Fruit fly (Drosophila melanogaster) Kc167 (cell line): ENCODE measurements around the gene Rbcn-3A.

ENCODE experiments used
- Myc ChIP-seq: fragments of >200 bp; optimal IDR thresholded peaks from 2 replicates; lab custom pipeline; 2017; ENCODE audit warnings: missing external identifiers
- Sin3A ChIP-seq: fragments of >200 bp; optimal IDR thresholded peaks from 2 replicates; lab custom pipeline; 2018; ENCODE audit warnings: missing external identifiers
- h ChIP-seq: fragments of >200 bp; optimal IDR thresholded peaks from 3 replicates; lab custom pipeline; 2018; ENCODE audit warnings: missing external identifiers
- insv ChIP-seq: fragments of >200 bp; optimal IDR thresholded peaks from 3 replicates; lab custom pipeline; 2018; ENCODE audit warnings: missing external identifiers
- psq ChIP-seq: fragments of >200 bp; optimal IDR thresholded peaks from 2 replicates; lab custom pipeline; 2017; ENCODE audit warnings: missing external identifiers
- ttk ChIP-seq: sonication (Bioruptor generic); optimal IDR thresholded peaks from 2 replicates; lab custom pipeline; 2017; ENCODE audit warnings: missing external identifiers

Gene Rbcn-3A

DNA sequence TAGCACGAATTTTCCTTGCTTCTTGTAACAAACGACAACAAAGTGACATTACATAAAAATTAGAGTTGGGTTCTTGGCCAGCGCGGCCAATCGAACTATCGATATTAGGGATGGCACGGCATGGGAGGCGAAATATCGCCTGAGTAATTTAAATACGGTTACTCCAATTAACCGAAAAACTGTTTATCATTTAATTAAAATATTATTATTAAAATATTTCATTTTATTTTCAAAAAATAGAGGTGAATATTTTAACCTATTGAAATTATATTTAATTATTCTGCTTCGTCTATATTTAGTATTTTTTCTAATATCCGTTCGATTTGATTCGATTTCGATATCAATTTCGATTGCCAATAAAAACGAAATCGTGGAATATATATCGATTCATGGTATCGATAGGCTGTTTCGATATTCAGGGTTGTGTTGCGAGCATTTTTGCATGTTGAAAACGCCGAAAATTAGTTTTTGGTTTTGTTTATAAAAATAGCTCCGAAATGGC, at the start of gene Rbcn-3A, which contains the start of gene Spx:
Rbcn-3A (minus strand) TSS at position 74 of the 502 bp plus-strand sequence.
Spx (plus strand) TSS at position 409 of the 502 bp plus-strand sequence.
- TF ChIP-seq Myc (lab: Kevin White, UChicago) (no peak), h (lab: Kevin White, UChicago) (no peak), psq (lab: Kevin White, UChicago) (no peak), ttk (lab: Kevin White, UChicago) (no peak), Sin3A (lab: Kevin White, UChicago) (no peak), insv (lab: Kevin White, UChicago) (no peak)

DNA sequence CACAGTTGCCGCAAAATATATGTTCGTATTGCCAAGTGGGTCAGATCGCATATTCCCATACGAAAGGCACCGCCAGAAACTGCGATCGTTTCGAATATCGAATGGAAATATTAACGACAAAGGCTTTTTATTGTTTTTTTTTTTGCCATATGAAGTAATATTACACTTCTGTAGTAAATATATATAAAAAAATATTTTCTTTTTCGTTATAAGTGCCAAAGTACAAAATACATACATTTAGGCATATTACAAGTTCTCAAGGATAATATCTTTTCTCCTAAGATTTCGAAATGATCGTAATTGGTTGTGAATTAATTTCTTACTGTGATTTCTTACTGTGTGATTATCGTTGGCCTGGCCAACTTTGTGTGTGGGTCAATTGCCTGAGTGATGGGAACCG, 48.9 kb upstream of the Rbcn-3A start:
- TF ChIP-seq Myc (lab: Kevin White, UChicago) (no peak), h (lab: Kevin White, UChicago) (no peak), psq (lab: Kevin White, UChicago) (no peak), ttk (lab: Kevin White, UChicago) (no peak), insv (lab: Kevin White, UChicago) (no peak), Sin3A (lab: Kevin White, UChicago) (no peak)

DNA sequence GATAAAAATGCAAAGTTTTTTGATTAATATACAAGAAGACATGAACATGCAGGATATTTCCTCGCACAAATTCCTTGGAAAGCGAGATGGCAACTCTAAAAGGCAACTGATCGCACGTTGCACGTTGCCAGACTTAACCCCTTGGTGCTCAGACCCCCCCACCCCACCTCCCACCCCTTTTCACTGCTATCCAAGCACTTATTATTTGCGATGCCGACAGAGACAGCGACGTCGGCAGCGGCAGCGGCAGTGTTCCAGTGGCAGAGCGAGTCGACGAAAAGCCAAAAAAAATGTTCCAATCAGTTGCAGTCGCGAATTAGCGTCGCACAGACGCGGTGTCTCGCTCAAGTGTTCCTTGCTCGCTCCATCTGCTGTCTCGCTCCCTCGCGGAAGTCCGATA, 48.4 kb upstream of the Rbcn-3A start, which contains the start of gene CG3823:
CG3823 (plus strand) TSS at position 301 of the 400 bp plus-strand sequence.
- no peak for TF ChIP-seq Myc (lab: Kevin White, UChicago)
- no peak for TF ChIP-seq insv (lab: Kevin White, UChicago)
- TF ChIP-seq ttk (lab: Kevin White, UChicago): no peak
- no peak for TF ChIP-seq h (lab: Kevin White, UChicago)
- TF ChIP-seq psq (lab: Kevin White, UChicago): no peak
- no peak for TF ChIP-seq Sin3A (lab: Kevin White, UChicago)

DNA sequence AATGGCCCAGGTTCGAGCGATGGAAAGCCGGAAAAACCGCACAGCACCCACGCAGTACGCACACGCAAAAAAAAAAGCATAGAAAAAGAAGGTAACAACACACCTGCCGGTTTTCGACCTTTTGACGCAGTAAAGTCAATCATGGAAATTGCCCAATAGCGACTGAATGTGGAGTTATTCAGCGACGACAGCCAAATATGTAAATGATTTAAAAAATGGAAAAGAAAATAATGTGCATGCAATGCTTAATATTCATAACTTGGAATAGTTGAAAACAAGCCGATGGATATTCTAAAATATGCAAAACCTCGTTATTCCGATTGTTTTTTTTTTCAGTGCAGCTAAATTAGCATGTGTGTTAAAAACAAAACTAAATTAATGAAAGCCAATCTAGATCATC, 47.9 kb upstream of the Rbcn-3A start:
- TF ChIP-seq insv (lab: Kevin White, UChicago) (no peak), ttk (lab: Kevin White, UChicago) (no peak), Myc (lab: Kevin White, UChicago) (no peak), h (lab: Kevin White, UChicago) (no peak), Sin3A (lab: Kevin White, UChicago) (no peak), psq (lab: Kevin White, UChicago) (no peak)

DNA sequence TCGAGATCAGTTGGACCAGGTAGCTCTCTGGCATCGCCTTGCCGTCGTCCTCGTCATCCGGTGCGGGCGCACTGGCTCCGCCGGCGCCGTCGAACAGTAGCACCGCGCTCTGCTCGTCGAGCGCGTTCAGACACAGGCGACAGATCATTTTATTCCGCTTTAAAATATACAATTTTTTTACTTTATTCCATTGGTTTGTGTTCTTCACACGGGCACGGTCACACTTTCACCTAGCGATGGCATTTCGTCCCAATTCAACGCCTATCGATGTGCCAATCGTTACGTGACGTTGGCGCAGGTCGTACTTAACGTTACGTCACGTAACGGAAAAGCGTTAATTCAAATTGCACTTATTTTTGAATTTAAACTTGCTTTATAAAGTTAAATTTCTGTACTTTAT, 45.8 kb upstream of the Rbcn-3A start, which contains the start of gene CG12219:
CG12219 (minus strand) TSS at position 234 of the 400 bp plus-strand sequence.
- TF ChIP-seq ttk (lab: Kevin White, UChicago) (no peak), h (lab: Kevin White, UChicago) (no peak), psq (lab: Kevin White, UChicago) (no peak), Myc (lab: Kevin White, UChicago) (no peak), insv (lab: Kevin White, UChicago) (no peak), Sin3A (lab: Kevin White, UChicago) (no peak)

DNA sequence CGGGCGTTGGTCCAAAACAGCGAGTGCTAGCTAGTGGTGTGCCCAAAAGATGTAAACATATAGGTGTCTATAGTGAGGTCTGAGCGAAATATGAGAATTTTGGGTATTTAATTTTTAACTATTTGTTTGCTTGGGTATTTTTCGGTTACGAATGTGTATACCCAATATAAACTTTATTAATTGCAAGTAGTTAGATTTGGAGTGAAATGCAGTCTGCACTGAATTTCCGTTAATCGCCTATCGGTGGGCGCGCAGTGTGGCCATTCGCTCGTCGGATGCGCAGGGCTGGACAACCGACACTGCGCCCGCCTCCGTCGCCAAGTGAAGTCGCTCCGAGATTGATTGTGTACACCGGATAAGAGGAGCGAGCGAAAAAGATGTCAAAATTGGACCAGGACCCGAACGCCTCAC, 39.8 kb upstream of the Rbcn-3A start, which contains the start of the genes CG15891 and CG3815:
CG15891 (minus strand) TSS at position 217 of the 411 bp plus-strand sequence.
CG3815 (plus strand) TSS at position 261 of the 411 bp plus-strand sequence.
- TF ChIP-seq Sin3A (lab: Kevin White, UChicago) (no peak), insv (lab: Kevin White, UChicago) (no peak), h (lab: Kevin White, UChicago) (no peak), psq (lab: Kevin White, UChicago) (no peak), ttk (lab: Kevin White, UChicago) (no peak)

DNA sequence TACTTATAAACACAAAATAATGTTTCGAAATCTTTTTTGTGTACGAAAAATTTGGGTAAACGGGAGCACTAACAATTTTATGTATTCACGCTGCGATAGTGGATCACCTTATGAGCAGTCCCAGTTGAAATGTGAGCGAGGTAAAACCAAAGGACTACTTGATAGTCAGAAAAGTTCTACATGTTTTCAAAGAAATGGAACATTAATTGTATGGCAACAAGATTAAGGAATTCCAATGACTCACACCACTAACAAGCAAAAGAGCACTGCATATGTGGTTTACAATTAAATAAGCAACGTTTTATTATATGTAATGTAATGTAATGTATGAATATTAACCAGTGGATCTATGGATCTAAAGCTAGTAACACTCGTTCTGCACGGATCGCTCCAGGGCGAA, 39.0 kb upstream of the Rbcn-3A start, which contains the start of gene CG15892:
CG15892 (minus strand) TSS at position 101 of the 400 bp plus-strand sequence.
- TF ChIP-seq insv (lab: Kevin White, UChicago) (no peak), psq (lab: Kevin White, UChicago) (no peak), Myc (lab: Kevin White, UChicago) (no peak), Sin3A (lab: Kevin White, UChicago) (no peak), ttk (lab: Kevin White, UChicago) (no peak), h (lab: Kevin White, UChicago) (no peak)

DNA sequence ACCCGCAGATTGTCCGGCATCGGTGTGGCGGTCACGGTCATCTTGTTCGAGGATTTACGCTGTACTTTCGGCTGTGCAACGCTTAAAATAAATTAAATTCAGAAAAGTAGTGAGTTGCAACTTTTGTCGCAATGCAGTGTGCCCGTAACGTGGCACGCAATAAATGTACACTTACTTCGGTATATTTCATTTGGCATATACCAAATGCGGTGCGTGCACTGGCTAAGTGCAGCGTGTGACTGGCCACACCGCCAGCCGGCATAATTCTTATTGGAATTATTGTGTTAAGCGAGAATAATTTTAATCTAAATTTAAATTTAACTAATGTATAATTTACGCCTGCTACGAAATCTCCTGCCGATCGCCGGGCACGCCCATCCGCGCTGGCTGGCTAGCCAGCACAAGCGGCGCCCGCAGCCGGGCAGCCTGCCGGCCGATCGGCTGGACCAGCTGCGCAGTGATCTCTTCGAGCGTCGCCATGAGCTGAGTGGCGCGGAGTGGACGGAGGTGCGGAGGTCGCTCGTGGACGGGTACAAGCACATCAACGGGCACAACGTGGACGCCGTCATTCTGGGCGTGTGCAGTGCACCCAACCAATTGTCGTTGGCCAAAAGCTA, 35.9 kb upstream of the Rbcn-3A start, which contains the start of the genes Rpt4 and mldr:
Rpt4 (minus strand) TSS at position 163 of the 617 bp plus-strand sequence.
mldr (plus strand) TSS at position 221 of the 617 bp plus-strand sequence.
- peak; percentile 98 for TF ChIP-seq insv (lab: Kevin White, UChicago)
- no peak for TF ChIP-seq ttk (lab: Kevin White, UChicago)

DNA sequence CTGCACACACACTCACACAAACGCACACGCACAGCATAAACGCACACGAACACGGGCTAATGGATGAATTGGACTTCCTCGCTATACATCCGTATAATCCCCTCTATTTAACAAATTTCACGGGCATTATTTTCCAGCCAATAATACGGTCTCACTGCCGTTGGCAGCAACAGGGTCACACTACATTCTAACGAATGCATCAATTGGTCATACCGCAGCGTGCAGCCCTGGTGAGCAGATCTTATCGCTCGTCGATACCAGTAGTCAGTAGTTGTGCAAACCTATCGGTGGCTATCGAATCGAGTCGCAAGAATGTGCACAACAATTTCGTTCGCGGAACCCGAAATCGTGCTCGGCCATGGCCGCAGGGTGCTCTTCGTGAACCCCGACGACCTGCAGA, 32.6 kb upstream of the Rbcn-3A start, which contains the start of the genes Top3beta and wuho:
Top3beta (minus strand) TSS at position 149 of the 400 bp plus-strand sequence.
wuho (plus strand) TSS at position 259 of the 400 bp plus-strand sequence.
- TF ChIP-seq ttk (lab: Kevin White, UChicago) (no peak), insv (lab: Kevin White, UChicago) (no peak), Sin3A (lab: Kevin White, UChicago) (no peak), Myc (lab: Kevin White, UChicago) (no peak), h (lab: Kevin White, UChicago) (no peak), psq (lab: Kevin White, UChicago) (no peak)

DNA sequence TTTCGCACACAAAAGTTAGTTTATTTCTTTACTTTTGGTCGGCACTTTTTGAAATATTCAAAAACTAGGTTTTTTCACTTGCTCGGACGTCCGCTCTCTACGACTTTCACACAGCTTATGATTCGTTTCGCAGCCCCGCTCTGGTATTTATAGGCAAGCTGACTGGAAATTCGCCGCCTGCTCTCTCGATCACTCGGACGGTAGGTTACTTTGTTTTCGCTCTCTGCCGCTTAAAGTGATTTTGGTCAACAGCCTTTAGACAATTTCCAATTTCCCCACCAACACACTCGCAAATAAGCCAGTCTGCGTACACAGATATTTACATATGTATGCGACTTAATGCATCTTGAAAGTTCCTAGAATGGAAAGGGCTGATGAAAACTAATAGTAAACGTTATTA, 28.2 kb upstream of the Rbcn-3A start, which contains the start of gene CG11700:
CG11700 (minus strand) TSS at position 106 of the 400 bp plus-strand sequence.
- TF ChIP-seq Myc (lab: Kevin White, UChicago) (no peak), ttk (lab: Kevin White, UChicago) (no peak), psq (lab: Kevin White, UChicago) (no peak), Sin3A (lab: Kevin White, UChicago) (no peak), insv (lab: Kevin White, UChicago) (no peak), h (lab: Kevin White, UChicago) (no peak)

DNA sequence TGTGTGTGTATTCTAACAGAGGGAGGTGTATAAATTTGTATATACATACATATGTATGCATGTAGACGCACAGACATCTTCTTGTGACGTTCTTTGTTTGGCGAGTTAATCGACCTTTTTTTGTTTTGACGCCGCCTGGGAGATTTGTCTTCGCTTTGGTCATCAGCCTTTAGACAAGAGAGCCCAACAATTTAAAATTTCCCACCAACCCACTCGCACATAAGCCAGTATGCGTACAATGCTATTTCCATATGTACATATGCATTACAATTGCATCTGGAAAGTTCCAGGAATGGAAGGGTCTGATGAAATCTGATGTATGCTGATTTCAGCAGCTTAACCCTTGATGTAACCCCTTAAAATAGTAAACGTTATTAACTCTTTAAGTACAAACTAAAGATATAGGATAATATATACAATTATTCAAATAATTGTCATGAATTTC, 24.4 kb upstream of the Rbcn-3A start, which contains the start of gene Ubi-p5E:
Ubi-p5E (minus strand) TSS at position 19 of the 445 bp plus-strand sequence.
- no peak for TF ChIP-seq psq (lab: Kevin White, UChicago)
- no peak for TF ChIP-seq Sin3A (lab: Kevin White, UChicago)
- no peak for TF ChIP-seq ttk (lab: Kevin White, UChicago)
- TF ChIP-seq h (lab: Kevin White, UChicago): no peak
- no peak for TF ChIP-seq insv (lab: Kevin White, UChicago)
- TF ChIP-seq Myc (lab: Kevin White, UChicago): no peak
